Worm (Caenorhabditis elegans) whole organism, mixed stage, embryonic: ENCODE measurements around the gene fbxb-85.

Experiments
- M03D4.4 ChIP-seq: sonication (generic microtip); optimal IDR thresholded peaks from 2 replicates; lab custom pipeline; 2017; ENCODE audit warnings: mild to moderate bottlenecking, missing genetic modification characterization, missing compliant biosample characterization
- bed-3 ChIP-seq: fragments of 200-800 bp; sonication (Bioruptor generic); optimal IDR thresholded peaks from 3 replicates; lab custom pipeline; 2018; ENCODE audit warnings: mild to moderate bottlenecking, missing genetic modification characterization, moderate library complexity, missing compliant biosample characterization
- ceh-39 ChIP-seq: fragments of 150-350 bp; optimal IDR thresholded peaks from 2 replicates; lab custom pipeline; 2014; ENCODE audit warnings: missing biosample characterization, missing genetic modification characterization
- ceh-43 ChIP-seq: fragments of 200-800 bp; sonication (Bioruptor generic); optimal IDR thresholded peaks from 2 replicates; lab custom pipeline; 2018; ENCODE audit warnings: mild to moderate bottlenecking, missing genetic modification characterization, moderate library complexity, missing compliant biosample characterization
- ceh-83 ChIP-seq: fragments of 200-800 bp; sonication (Bioruptor generic); optimal IDR thresholded peaks from 2 replicates; lab custom pipeline; 2018; ENCODE audit warnings: mild to moderate bottlenecking, missing genetic modification characterization, missing compliant biosample characterization
- ces-1 ChIP-seq: fragments of 150-350 bp; optimal IDR thresholded peaks from 2 replicates; lab custom pipeline; 2014; ENCODE audit warnings: missing biosample characterization, missing genetic modification reagents, missing genetic modification characterization
- cnd-1 ChIP-seq: fragments of 200-800 bp; sonication (Bioruptor generic); optimal IDR thresholded peaks from 2 replicates; lab custom pipeline; 2018; ENCODE audit warnings: mild to moderate bottlenecking, missing genetic modification characterization, missing compliant biosample characterization
- drap-1 ChIP-seq: fragments of 200-800 bp; sonication (Bioruptor generic); optimal IDR thresholded peaks from 3 replicates; lab custom pipeline; 2018; ENCODE audit warnings: mild to moderate bottlenecking, missing genetic modification characterization, missing compliant biosample characterization
- elt-1 ChIP-seq: sonication (generic microtip); optimal IDR thresholded peaks from 2 replicates; lab custom pipeline; 2017; ENCODE audit warnings: missing genetic modification characterization, mild to moderate bottlenecking, missing compliant biosample characterization, antibody characterized with exemption, moderate library complexity, borderline replicate concordance; ENCODE audit not compliant: insufficient read depth
- elt-3 ChIP-seq: fragments of 150-350 bp; optimal IDR thresholded peaks from 2 replicates; lab custom pipeline; 2014; ENCODE audit warnings: missing biosample characterization, missing genetic modification characterization
- flh-1 ChIP-seq: fragments of 200-800 bp; sonication (Bioruptor generic); optimal IDR thresholded peaks from 2 replicates; lab custom pipeline; 2018; ENCODE audit warnings: mild to moderate bottlenecking, missing genetic modification characterization, moderate library complexity, missing compliant biosample characterization
- ham-2 ChIP-seq: fragments of 200-800 bp; sonication (Bioruptor generic); optimal IDR thresholded peaks from 2 replicates; lab custom pipeline; 2018; ENCODE audit warnings: mild to moderate bottlenecking, missing genetic modification characterization, missing compliant biosample characterization
- hlh-1 ChIP-seq: fragments of 150-350 bp; optimal IDR thresholded peaks from 2 replicates; lab custom pipeline; 2014; ENCODE audit warnings: missing biosample characterization, missing genetic modification reagents, missing genetic modification characterization
- lin-13 ChIP-seq: fragments of 150-350 bp; optimal IDR thresholded peaks from 2 replicates; lab custom pipeline; 2014; ENCODE audit warnings: missing biosample characterization, missing genetic modification characterization
- lin-32 ChIP-seq: fragments of 200-800 bp; sonication (Bioruptor generic); optimal IDR thresholded peaks from 2 replicates; lab custom pipeline; 2018; ENCODE audit warnings: mild to moderate bottlenecking, missing genetic modification characterization, missing compliant biosample characterization
- mab-5 ChIP-seq: fragments of 150-350 bp; optimal IDR thresholded peaks from 2 replicates; lab custom pipeline; 2014; ENCODE audit warnings: missing biosample characterization, missing genetic modification characterization
- mep-1 ChIP-seq: fragments of 150-350 bp; optimal IDR thresholded peaks from 2 replicates; lab custom pipeline; 2017; ENCODE audit warnings: missing biosample characterization, missing genetic modification reagents, missing genetic modification characterization, inconsistent platforms
- mls-2 ChIP-seq: sonication (generic microtip); optimal IDR thresholded peaks from 2 replicates; lab custom pipeline; 2016; ENCODE audit warnings: mild to moderate bottlenecking, missing genetic modification characterization, moderate library complexity, missing compliant biosample characterization
- nhr-12 ChIP-seq: fragments of 150-350 bp; optimal IDR thresholded peaks from 2 replicates; lab custom pipeline; 2014; ENCODE audit warnings: missing biosample characterization, missing genetic modification characterization
- nhr-2 ChIP-seq: fragments of 150-350 bp; optimal IDR thresholded peaks from 2 replicates; lab custom pipeline; 2014; ENCODE audit warnings: missing biosample characterization, missing genetic modification characterization
- nhr-237 ChIP-seq: fragments of 150-350 bp; optimal IDR thresholded peaks from 2 replicates; lab custom pipeline; 2014; ENCODE audit warnings: missing biosample characterization, missing genetic modification characterization
- nhr-28 ChIP-seq: fragments of 150-350 bp; optimal IDR thresholded peaks from 2 replicates; lab custom pipeline; 2014; ENCODE audit warnings: missing biosample characterization, missing genetic modification characterization
- pha-4 ChIP-seq: fragments of 150-350 bp; optimal IDR thresholded peaks from 2 replicates; lab custom pipeline; 2018; ENCODE audit warnings: missing biosample characterization, missing genetic modification reagents, missing genetic modification characterization
- snpc-4 ChIP-seq: fragments of 150-350 bp; optimal IDR thresholded peaks from 2 replicates; lab custom pipeline; 2014; ENCODE audit warnings: missing biosample characterization, missing genetic modification characterization
- sptf-1 ChIP-seq: sonication (generic microtip); optimal IDR thresholded peaks from 2 replicates; lab custom pipeline; 2017; ENCODE audit warnings: mild to moderate bottlenecking, missing genetic modification characterization, moderate library complexity, missing compliant biosample characterization
- tbx-8 ChIP-seq: fragments of 200-800 bp; sonication (Bioruptor generic); optimal IDR thresholded peaks from 2 replicates; lab custom pipeline; 2018; ENCODE audit warnings: mild to moderate bottlenecking, missing genetic modification characterization, moderate library complexity, missing compliant biosample characterization
- unc-120 ChIP-seq: sonication (generic microtip); optimal IDR thresholded peaks from 2 replicates; lab custom pipeline; 2017; ENCODE audit warnings: missing genetic modification characterization, missing compliant biosample characterization; ENCODE audit not compliant: poor library complexity, severe bottlenecking
- unc-39 ChIP-seq: fragments of 150-350 bp; optimal IDR thresholded peaks from 2 replicates; lab custom pipeline; 2014; ENCODE audit warnings: missing biosample characterization, missing genetic modification characterization
- unc-62 ChIP-seq: fragments of 150-350 bp; optimal IDR thresholded peaks from 2 replicates; lab custom pipeline; 2014; ENCODE audit warnings: missing biosample characterization, missing genetic modification reagents, missing genetic modification characterization
- zip-8 ChIP-seq: fragments of 150-350 bp; optimal IDR thresholded peaks from 2 replicates; lab custom pipeline; 2014; ENCODE audit warnings: missing biosample characterization, missing genetic modification characterization
- ztf-11 ChIP-seq: fragments of 150-350 bp; optimal IDR thresholded peaks from 2 replicates; lab custom pipeline; 2014; ENCODE audit warnings: missing biosample characterization, missing genetic modification characterization

fbxb-85 gene

DNA sequence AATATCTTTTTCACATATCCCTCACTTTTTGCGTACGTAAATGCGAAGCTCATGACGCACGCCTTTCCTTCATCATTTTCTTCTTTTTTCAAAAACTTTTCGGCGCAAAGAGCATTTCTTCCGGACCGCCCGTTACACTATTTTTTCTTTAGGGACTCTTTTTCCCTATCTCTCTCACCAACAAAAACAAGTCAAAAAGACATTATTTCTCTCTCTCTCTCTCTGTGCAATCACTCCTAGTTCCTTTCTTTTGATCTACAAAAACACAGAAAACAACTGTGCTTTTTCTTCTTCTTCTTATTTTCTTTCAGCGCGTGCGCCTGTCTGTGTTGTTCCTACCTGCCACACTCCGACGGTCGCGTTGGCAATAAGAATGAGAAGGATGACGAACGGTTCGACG lies 32.7 kb downstream of the fbxb-85 start:
- no peak for TF ChIP-seq nhr-237 (tag; lab: Kevin White, UChicago)
- no peak for TF ChIP-seq unc-39 (tag; lab: Kevin White, UChicago)
- TF ChIP-seq ceh-43 (GFP tag; lab: Kevin White, UChicago), result no peak
- TF ChIP-seq ceh-83, result no peak
- TF ChIP-seq hlh-1 (tag; lab: Kevin White, UChicago), result peak; percentile 4
- no peak for TF ChIP-seq lin-13 (tag; lab: Kevin White, UChicago)
- TF ChIP-seq unc-120 (tag; lab: Kevin White, UChicago), result no peak
- no peak for TF ChIP-seq ham-2 (GFP tag; lab: Kevin White, UChicago)
- TF ChIP-seq lin-32 (GFP tag; lab: Kevin White, UChicago), result no peak
- no peak for TF ChIP-seq snpc-4 (tag; lab: Kevin White, UChicago)
- no peak for TF ChIP-seq elt-3
- peak; percentile 16 for TF ChIP-seq unc-62 (GFP tag; lab: Kevin White, UChicago)
- TF ChIP-seq flh-1, result no peak
- TF ChIP-seq bed-3, result no peak

DNA sequence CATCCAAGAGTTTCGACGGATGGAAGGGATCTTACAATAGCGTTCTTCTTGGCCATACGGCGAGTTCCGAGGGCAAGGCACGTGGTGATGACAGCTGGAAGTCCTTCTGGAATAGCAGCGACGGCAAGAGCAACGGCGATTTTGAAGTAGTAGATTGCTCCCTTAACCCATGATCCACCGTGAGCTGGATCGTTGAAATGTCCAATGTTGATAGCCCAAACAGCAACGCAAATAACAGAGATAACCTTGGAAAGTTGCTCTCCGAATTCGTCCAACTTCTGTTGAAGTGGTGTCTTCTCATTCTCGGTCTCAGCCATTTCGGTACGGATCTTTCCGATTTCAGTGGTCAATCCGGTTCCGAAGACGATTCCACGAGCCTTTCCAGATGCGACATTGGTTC lies 33.6 kb downstream of the fbxb-85 start:
- TF ChIP-seq nhr-12 (tag; lab: Kevin White, UChicago) (no peak), M03D4.4 (tag; lab: Kevin White, UChicago) (no peak), cnd-1 (no peak), tbx-8 (GFP tag; lab: Kevin White, UChicago) (no peak), nhr-28 (tag; lab: Kevin White, UChicago) (no peak), elt-3 (no peak), ces-1 (GFP tag; lab: Kevin White, UChicago) (no peak), bed-3 (no peak), nhr-237 (tag; lab: Kevin White, UChicago) (no peak)
- TF ChIP-seq, all 35 proteins: peak for 0

DNA sequence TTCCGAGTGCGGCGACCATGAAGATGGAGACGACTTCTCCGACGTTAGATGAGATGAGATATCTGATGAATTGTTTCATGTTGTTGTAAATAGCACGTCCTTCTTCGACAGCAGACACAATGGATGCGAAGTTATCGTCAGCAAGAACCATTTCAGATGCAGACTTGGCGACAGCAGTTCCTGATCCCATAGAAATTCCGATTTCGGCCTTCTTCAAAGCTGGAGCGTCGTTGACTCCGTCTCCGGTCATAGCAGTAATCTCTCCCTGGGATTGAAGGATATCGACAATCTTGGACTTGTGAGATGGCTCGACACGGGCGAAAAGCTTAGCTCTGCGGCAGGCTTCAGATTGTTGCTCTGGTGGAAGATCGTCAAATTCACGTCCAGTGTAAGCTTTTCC lies 34.9 kb downstream of the fbxb-85 start:
- TF ChIP-seq ceh-43 (GFP tag; lab: Kevin White, UChicago) (no peak), nhr-237 (tag; lab: Kevin White, UChicago) (no peak), mep-1 (tag; lab: Kevin White, UChicago) (no peak), elt-3 (no peak), M03D4.4 (tag; lab: Kevin White, UChicago) (no peak), ceh-83 (no peak), drap-1 (no peak), sptf-1 (tag; lab: Kevin White, UChicago) (no peak), nhr-12 (tag; lab: Kevin White, UChicago) (no peak), cnd-1 (no peak)

DNA sequence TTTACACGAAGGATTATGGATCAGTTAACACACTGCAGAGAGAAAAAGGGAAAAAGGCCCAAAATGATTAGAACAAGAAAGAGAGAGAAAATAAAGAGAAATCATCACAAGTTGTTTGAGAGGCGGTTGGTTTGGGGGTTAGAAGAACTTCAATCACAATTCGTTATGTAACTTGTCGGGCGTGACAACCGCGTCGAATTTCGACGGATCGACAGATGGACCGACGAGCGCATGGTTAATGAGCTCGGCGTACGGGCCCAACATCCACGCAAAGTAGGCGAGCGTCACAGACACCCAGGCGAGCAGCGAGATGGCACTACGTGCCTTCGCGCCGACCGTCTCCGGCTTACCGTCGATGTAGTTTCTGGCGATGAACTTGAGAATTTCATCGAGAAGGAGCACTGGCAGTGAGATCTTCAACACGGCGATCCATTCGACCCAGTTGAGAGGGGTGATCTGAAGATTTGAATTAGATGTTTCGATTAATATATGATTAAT lies 35.9 kb downstream of the fbxb-85 start:
- TF ChIP-seq M03D4.4 (tag; lab: Kevin White, UChicago) (no peak), pha-4 (no peak), zip-8 (tag; lab: Kevin White, UChicago) (no peak), cnd-1 (no peak), elt-1 (no peak), lin-32 (GFP tag; lab: Kevin White, UChicago) (no peak), ceh-39 (tag; lab: Kevin White, UChicago) (no peak), ztf-11 (tag; lab: Kevin White, UChicago) (no peak)
- TF ChIP-seq, all 35 proteins: peak for 0

DNA sequence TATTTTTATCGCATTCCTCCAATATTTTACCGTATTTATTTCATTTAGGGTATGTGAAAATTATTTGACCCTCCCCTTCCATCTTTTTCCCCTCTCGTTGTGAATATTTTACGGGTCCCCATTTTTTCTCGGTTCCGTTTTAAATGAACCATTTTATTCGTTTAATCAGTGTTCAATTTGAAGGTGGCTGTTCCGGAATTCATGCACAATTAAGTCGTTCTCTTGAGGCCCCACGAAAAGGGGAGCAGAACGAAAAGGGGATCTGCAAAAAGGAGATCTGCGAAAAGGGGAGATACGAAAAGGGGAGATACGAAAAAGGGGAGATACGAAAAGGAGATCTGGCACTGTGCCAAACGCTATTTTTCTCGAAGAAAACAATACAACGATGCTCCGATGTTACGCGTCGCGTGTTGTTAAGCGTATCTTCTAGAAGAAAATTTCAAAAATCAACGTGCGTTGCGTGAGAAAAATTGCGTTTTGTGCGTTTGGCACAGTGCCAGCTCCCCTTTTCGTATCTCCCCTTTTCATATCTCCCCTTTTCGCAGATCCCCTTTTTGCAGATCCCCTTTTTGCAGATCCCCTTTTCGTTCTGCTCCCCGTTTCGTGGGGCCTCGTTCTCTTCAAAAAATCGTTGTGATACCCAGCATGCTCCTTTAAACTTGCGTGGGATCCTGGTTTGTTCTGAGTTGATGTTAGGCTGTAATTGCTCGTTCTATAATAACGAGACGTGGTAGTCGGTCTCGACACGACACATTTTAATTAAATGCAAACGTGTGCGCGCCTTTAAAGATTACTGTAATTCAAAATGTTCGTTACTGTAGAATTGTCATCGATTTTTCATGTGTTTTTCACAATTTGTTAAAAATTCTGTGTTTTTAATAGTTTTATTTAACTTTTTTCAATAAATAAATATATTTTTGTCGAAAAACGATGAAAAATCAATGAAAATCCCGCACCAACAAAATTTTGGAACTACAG lies 37.6 kb downstream of the fbxb-85 start:
- TF ChIP-seq zip-8 (tag; lab: Kevin White, UChicago) (no peak), mls-2 (tag; lab: Kevin White, UChicago) (peak; percentile 9), M03D4.4 (tag; lab: Kevin White, UChicago) (no peak), snpc-4 (tag; lab: Kevin White, UChicago) (no peak), nhr-2 (tag; lab: Kevin White, UChicago) (no peak), tbx-8 (GFP tag; lab: Kevin White, UChicago) (no peak), mab-5 (tag; lab: Kevin White, UChicago) (no peak), sptf-1 (tag; lab: Kevin White, UChicago) (peak; percentile 7), cnd-1 (peak; percentile 1), ceh-83 (no peak)
